Worm (Caenorhabditis elegans): ENCODE results near the gene C08H9.15.

DNA sequence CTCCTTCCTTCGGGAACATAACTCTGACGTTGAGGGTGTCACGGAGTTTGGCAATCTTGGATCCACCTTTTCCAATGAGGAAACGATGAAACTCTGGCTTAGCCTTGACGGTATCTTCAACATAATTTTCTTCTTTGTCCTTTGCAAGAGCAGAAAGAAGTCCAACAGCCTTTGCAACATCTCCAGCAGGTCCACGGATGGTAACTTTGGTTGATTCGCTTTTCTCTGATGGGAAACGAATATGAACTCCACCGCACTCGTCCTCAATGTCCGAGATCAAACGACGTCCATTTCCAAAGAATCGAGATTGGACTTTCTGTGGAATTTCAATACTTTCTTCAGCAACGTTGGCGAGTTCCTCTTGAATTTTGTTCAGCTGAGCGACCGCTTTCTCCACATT lies 7.6 kb downstream of the C08H9.15 start:
- no peak for TF ChIP-seq pha-4 (tag; optimal IDR thresholded peaks at IDR 0.05)
- no peak for TF ChIP-seq syd-9 (tag; optimal IDR thresholded peaks at IDR 0.05)
- TF ChIP-seq ama-1 (optimal IDR thresholded peaks at IDR 0.05) = no peak
- TF ChIP-seq ceh-14 (tag; optimal IDR thresholded peaks at IDR 0.05) = no peak
- no peak for TF ChIP-seq pqm-1 (tag; optimal IDR thresholded peaks at IDR 0.05)
- no peak for TF ChIP-seq dmd-4 (tag; optimal IDR thresholded peaks at IDR 0.05; ENCODE audit: borderline replicate concordance)
- TF ChIP-seq ceh-19 (GFP tag; optimal IDR thresholded peaks at IDR 0.05) = no peak
- TF ChIP-seq pag-3 (tag; optimal IDR thresholded peaks at IDR 0.05; ENCODE audit: borderline replicate concordance) = no peak
- no peak for TF ChIP-seq gmeb-2 (tag; optimal IDR thresholded peaks at IDR 0.05)
- TF ChIP-seq npax-4 (tag; optimal IDR thresholded peaks at IDR 0.05) = no peak
